Worm (Caenorhabditis elegans) whole organism, L4 larva: ENCODE measurements around the gene amdh-1.

ENCODE experiments used
- D1046.2 ChIP-seq: fragments of 200-800 bp; sonication (Bioruptor generic); IDR thresholded peaks from 2 replicates; pipeline ENCODE4 v1.3.6; 2022; ENCODE audit warnings: missing genetic modification characterization, missing compliant biosample characterization
- ceh-82 ChIP-seq: sonication (generic microtip); optimal IDR thresholded peaks from 2 replicates; lab custom pipeline; 2017; ENCODE audit warnings: missing biosample characterization, missing genetic modification characterization
- dpl-1 ChIP-seq: fragments of 150-350 bp; optimal IDR thresholded peaks from 2 replicates; lab custom pipeline; 2014; ENCODE audit warnings: missing biosample characterization, missing genetic modification reagents, missing genetic modification characterization
- lsy-2 ChIP-seq, 2 experiments: fragments of 150-350 bp in 1 of 2; sonication (generic microtip) in 1 of 2; optimal IDR thresholded peaks; 2 replicates each; lab custom pipeline; 2014 to 2017; ENCODE audit warnings: missing biosample characterization in 2 of 2, missing genetic modification characterization in 2 of 2
- nhr-25 ChIP-seq: sonication (generic microtip); optimal IDR thresholded peaks from 2 replicates; lab custom pipeline; 2017; ENCODE audit warnings: missing genetic modification characterization, mild to moderate bottlenecking, missing compliant biosample characterization, antibody characterized with exemption, moderate library complexity, borderline replicate concordance; ENCODE audit not compliant: insufficient read depth
- nhr-28 ChIP-seq: fragments of 150-350 bp; optimal IDR thresholded peaks from 2 replicates; lab custom pipeline; 2014; ENCODE audit warnings: missing biosample characterization, missing genetic modification characterization
- set-16 ChIP-seq: fragments of 200-800 bp; sonication (Bioruptor generic); IDR thresholded peaks from 2 replicates; pipeline ENCODE4 v1.3.6; 2022; ENCODE audit warnings: missing genetic modification reagents, missing genetic modification characterization, missing compliant biosample characterization
- zag-1 ChIP-seq: fragments of 150-350 bp; optimal IDR thresholded peaks from 2 replicates; lab custom pipeline; 2014; ENCODE audit warnings: missing biosample characterization, missing genetic modification characterization

DNA sequence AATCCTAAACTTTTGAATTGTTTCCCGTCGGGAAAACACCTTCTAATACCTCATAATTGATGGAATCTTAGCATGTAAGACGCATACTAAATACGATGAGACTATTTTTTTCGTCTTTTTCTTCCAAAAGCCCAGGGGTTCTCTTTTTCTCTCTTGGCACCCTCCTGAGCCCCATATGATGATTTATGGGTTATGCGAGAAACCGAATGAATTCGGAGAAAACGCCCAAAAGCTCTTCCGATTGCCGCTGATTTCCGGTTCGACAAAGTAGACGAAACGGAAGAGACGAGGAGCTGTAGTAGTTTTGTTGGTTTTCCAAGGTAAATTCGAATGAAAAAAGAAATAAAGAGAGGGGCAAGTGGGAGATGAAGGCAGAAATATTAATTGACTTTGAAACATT lies 59.8 kb downstream of the amdh-1 start:
- TF ChIP-seq nhr-28 (tag; lab: Kevin White, UChicago) (no peak), zag-1 (tag; lab: Kevin White, UChicago) (no peak), lsy-2 (tag; optimal IDR thresholded peaks at IDR 0.05; lab: Kevin White, UChicago) (no peak), ceh-82 (tag; lab: Kevin White, UChicago) (no peak), set-16 (GFP tag; lab: Robert Waterston, UW) (no peak), D1046.2 (GFP tag; lab: Robert Waterston, UW) (no peak), dpl-1 (no peak), nhr-25 (tag; lab: Kevin White, UChicago) (no peak)
